Fruit fly (Drosophila melanogaster): ENCODE results near the gene mah.
A peak's percentile ranks its signal among the peaks of the same experiment; 100 is the strongest.

The mah gene

dm6 chr3R:24905959-24906634, 41.3 kb upstream of the mah start, which contains the start of gene CG13643 (continued):
- TF ChIP-seq CG12659 (GFP tag; optimal IDR thresholded peaks at IDR 0.05) (peak; percentile 24), CG4424 (GFP tag; optimal IDR thresholded peaks at IDR 0.05) (no peak), Ravus (GFP tag; IDR thresholded peaks at IDR 0.05) (no peak), cwo (GFP tag; optimal IDR thresholded peaks at IDR 0.05) (peak; percentile 12), CG16779 (GFP tag; IDR thresholded peaks at IDR 0.05) (no peak), ash1 (GFP tag; optimal IDR thresholded peaks at IDR 0.05) (no peak), CG8924 (tag; optimal IDR thresholded peaks at IDR 0.05) (peak; percentile 30), CG31224 (GFP tag; IDR thresholded peaks at IDR 0.05) (no peak), Ptx1 (GFP tag; IDR thresholded peaks at IDR 0.05) (no peak), Meics (GFP tag; optimal IDR thresholded peaks at IDR 0.05) (peak; percentile 53), Fer1 (GFP tag; optimal IDR thresholded peaks at IDR 0.05) (no peak), CG17361 (GFP tag; IDR thresholded peaks at IDR 0.05) (no peak; the same call in 2 of the 3 replicates), vnd (GFP tag; IDR thresholded peaks at IDR 0.05; ENCODE audit: partially characterized antibody) (no peak), CG18619 (GFP tag; optimal IDR thresholded peaks at IDR 0.05) (no peak), tgo (GFP tag; IDR thresholded peaks at IDR 0.05) (no peak), grau (tag; optimal IDR thresholded peaks at IDR 0.05) (no peak), nmo (GFP tag; optimal IDR thresholded peaks at IDR 0.05) (peak; percentile 45), CG31365 (tag; optimal IDR thresholded peaks at IDR 0.05) (no peak), sqz (GFP tag; optimal IDR thresholded peaks at IDR 0.05) (no peak), luna (GFP tag; optimal IDR thresholded peaks at IDR 0.05) (no peak), Atf-2 (GFP tag; optimal IDR thresholded peaks at IDR 0.05) (no peak), CG12071 (GFP tag; optimal IDR thresholded peaks at IDR 0.05) (no peak), CG16863 (GFP tag; optimal IDR thresholded peaks at IDR 0.05) (no peak), Myb (GFP tag; optimal IDR thresholded peaks at IDR 0.05) (no peak), CG7556 (GFP tag; optimal IDR thresholded peaks at IDR 0.05) (no peak), H2.0 (GFP tag; IDR thresholded peaks at IDR 0.05) (no peak), CkIIα-i1 (GFP tag; IDR thresholded peaks at IDR 0.05) (no peak), Ssrp (tag; optimal IDR thresholded peaks at IDR 0.05) (no peak), shn (GFP tag; optimal IDR thresholded peaks at IDR 0.05) (no peak), Awh (GFP tag; IDR thresholded peaks at IDR 0.05) (no peak), ftz-f1 (GFP tag; optimal IDR thresholded peaks at IDR 0.05) (no peak), Blimp-1 (GFP tag; optimal IDR thresholded peaks at IDR 0.05) (peak; percentile 64), CG10431 (GFP tag; optimal IDR thresholded peaks at IDR 0.05) (no peak), CG13775 (GFP tag; optimal IDR thresholded peaks at IDR 0.05) (no peak), Doc2 (GFP tag; IDR thresholded peaks at IDR 0.05) (no peak), CG17829 (tag; optimal IDR thresholded peaks at IDR 0.05) (no peak), Dip2 (GFP tag; IDR thresholded peaks at IDR 0.05) (no peak), fd64A (GFP tag; optimal IDR thresholded peaks at IDR 0.05) (no peak), CG4820 (GFP tag; optimal IDR thresholded peaks at IDR 0.05) (no peak), pzg (GFP tag; optimal IDR thresholded peaks at IDR 0.05) (no peak), CG14710 (tag; optimal IDR thresholded peaks at IDR 0.05) (no peak), maf-S (GFP tag; optimal IDR thresholded peaks at IDR 0.05) (no peak), CG9932 (GFP tag; IDR thresholded peaks at IDR 0.05) (no peak), CG17328 (GFP tag; IDR thresholded peaks at IDR 0.05) (no peak), wdn (GFP tag; IDR thresholded peaks at IDR 0.05) (no peak), CG12744 (GFP tag; optimal IDR thresholded peaks at IDR 0.05) (no peak), CG10654 (GFP tag; optimal IDR thresholded peaks at IDR 0.05) (no peak), fu2 (GFP tag; optimal IDR thresholded peaks at IDR 0.05) (no peak), Bdp1 (GFP tag; optimal IDR thresholded peaks at IDR 0.05) (no peak), pnt (GFP tag; optimal IDR thresholded peaks at IDR 0.05) (no peak), nerfin-2 (GFP tag; IDR thresholded peaks at IDR 0.05; ENCODE audit: partially characterized antibody) (no peak)

Measured in whole organism, embryonic.